Worm (Caenorhabditis elegans): ENCODE measurements around the gene F19B10.3.

DNA sequence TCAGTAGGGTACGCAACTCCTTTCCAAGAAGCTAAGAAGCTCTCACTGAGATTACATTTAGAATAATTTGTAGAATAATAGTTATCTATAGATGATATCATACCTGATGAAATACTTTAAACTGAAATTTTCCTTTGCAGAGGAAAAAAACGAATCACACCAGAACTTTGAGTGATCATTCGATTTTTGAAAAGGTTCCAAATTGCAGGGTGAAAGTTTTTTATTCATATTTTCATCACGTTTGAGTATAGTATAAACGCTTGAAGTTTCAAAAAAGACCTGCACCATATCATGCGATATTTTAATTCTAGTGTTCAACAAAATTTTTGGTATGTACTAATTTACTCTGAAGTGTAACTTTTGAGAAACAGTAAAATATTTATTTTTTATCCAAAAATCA is 50.0 kb downstream of the F19B10.3 start, which contains the start of gene srh-100:
- TF ChIP-seq him-1 (tag; optimal IDR thresholded peaks at IDR 0.05) (no peak), dao-5 (tag; optimal IDR thresholded peaks at IDR 0.05) (no peak)
